Fruit fly (Drosophila melanogaster): ENCODE results near the gene Mat89Ba.

The Mat89Ba gene

dm6 chr3R:16247609-16248499, 24.4 kb downstream of the Mat89Ba start (continued):
- TF ChIP-seq Xbp1 (GFP tag; optimal IDR thresholded peaks at IDR 0.05) (peak; percentile 47), CG3281 (GFP tag; optimal IDR thresholded peaks at IDR 0.05) (peak; percentile 94), CG10979 (tag; optimal IDR thresholded peaks at IDR 0.05) (peak; percentile 85), tll (GFP tag; optimal IDR thresholded peaks at IDR 0.05) (no peak), lbe (GFP tag; optimal IDR thresholded peaks at IDR 0.05) (no peak), CG8290 (GFP tag; optimal IDR thresholded peaks at IDR 0.05) (no peak), CG8290 (tag; optimal IDR thresholded peaks at IDR 0.05) (peak in 1 of 2 experiments; percentile 33), gce (GFP tag; IDR thresholded peaks at IDR 0.05) (no peak), Fer3 (tag; optimal IDR thresholded peaks at IDR 0.05) (peak; percentile 94), Mrtf (GFP tag; IDR thresholded peaks at IDR 0.05) (peak; percentile 5; the same call in 1 of the 3 replicates), pzg (GFP tag; optimal IDR thresholded peaks at IDR 0.05) (peak; percentile 22), Gug (GFP tag; IDR thresholded peaks at IDR 0.05) (peak; percentile 85; the same call in 3 of the 4 replicates), CG11093 (GFP tag; IDR thresholded peaks at IDR 0.05) (peak; percentile 70; the same call in 1 of the 3 replicates), nau (GFP tag; optimal IDR thresholded peaks at IDR 0.05) (peak; percentile 87), CG4404 (GFP tag; IDR thresholded peaks at IDR 0.05) (peak; percentile 82), br (optimal IDR thresholded peaks at IDR 0.05) (no peak), Dip3 (GFP tag; optimal IDR thresholded peaks at IDR 0.05) (peak; percentile 23), TFAM (GFP tag; optimal IDR thresholded peaks at IDR 0.05) (no peak), Rfx (GFP tag; IDR thresholded peaks at IDR 0.05) (peak; percentile 61), lilli (GFP tag; optimal IDR thresholded peaks at IDR 0.05) (peak; percentile 66), luna (GFP tag; optimal IDR thresholded peaks at IDR 0.05) (no peak), sug (tag; optimal IDR thresholded peaks at IDR 0.05) (peak; percentile 66), amos (GFP tag; IDR thresholded peaks at IDR 0.05; ENCODE audit: partially characterized antibody) (no peak), chn (GFP tag; optimal IDR thresholded peaks at IDR 0.05) (no peak), Sry-β (GFP tag; optimal IDR thresholded peaks at IDR 0.05) (no peak), CG12299 (tag; optimal IDR thresholded peaks at IDR 0.05) (peak; percentile 74), Sin3A (optimal IDR thresholded peaks at IDR 0.05) (no peak), ftz-f1 (GFP tag; optimal IDR thresholded peaks at IDR 0.05) (no peak), NC2α (GFP tag; optimal IDR thresholded peaks at IDR 0.05) (no peak), CG11247 (GFP tag; IDR thresholded peaks at IDR 0.05) (peak; percentile 68), sr (GFP tag; IDR thresholded peaks at IDR 0.05) (no peak), CG17359 (tag; optimal IDR thresholded peaks at IDR 0.05) (peak; percentile 94), ara (GFP tag; IDR thresholded peaks at IDR 0.05) (peak; percentile 69), dm (GFP tag; optimal IDR thresholded peaks at IDR 0.05) (no peak), CG15269 (tag; optimal IDR thresholded peaks at IDR 0.05) (peak; percentile 71), eve (GFP tag; optimal IDR thresholded peaks at IDR 0.05) (no peak), ttk (GFP tag; IDR thresholded peaks at IDR 0.05) (no peak), bcd (GFP tag; optimal IDR thresholded peaks at IDR 0.05) (peak; percentile 84), CG12219 (GFP tag; optimal IDR thresholded peaks at IDR 0.05) (peak; percentile 49), Hey (tag; optimal IDR thresholded peaks at IDR 0.05) (no peak), psq (GFP tag; optimal IDR thresholded peaks at IDR 0.05) (no peak), CG9797 (GFP tag; optimal IDR thresholded peaks at IDR 0.05) (peak; percentile 8), dati (GFP tag; IDR thresholded peaks at IDR 0.05) (no peak), gcm2 (GFP tag; optimal IDR thresholded peaks at IDR 0.05) (peak; percentile 6), gfzf (GFP tag; optimal IDR thresholded peaks at IDR 0.05) (no peak), CG10274 (GFP tag; optimal IDR thresholded peaks at IDR 0.05) (peak; percentile 79), CG12104 (GFP tag; optimal IDR thresholded peaks at IDR 0.05) (peak; percentile 82), Antp (GFP tag; optimal IDR thresholded peaks at IDR 0.05) (peak; percentile 85), Six4 (GFP tag; optimal IDR thresholded peaks at IDR 0.05) (peak; percentile 65), CHES-1-like (GFP tag; optimal IDR thresholded peaks at IDR 0.05) (peak; percentile 43)
